Worm (Caenorhabditis elegans): ENCODE results near the gene F49E12.10.

DNA sequence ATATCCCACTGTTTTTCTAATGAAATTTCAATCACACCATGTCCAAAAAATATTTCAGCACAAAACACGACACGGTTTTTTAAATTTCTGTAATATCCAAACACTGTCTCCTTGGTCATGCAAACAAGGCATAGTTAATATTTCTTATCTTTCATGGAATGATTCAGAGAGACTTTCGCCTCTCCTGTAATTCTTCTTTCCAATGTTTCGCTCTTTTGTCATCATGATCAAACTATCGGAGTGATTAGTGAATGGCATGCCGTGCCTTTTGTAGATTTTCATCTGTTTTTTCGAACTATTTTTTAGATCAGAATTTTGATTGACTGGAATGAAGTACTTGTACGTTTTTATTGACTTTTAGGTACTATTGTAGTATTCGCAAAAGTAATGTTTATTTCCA lies 6.5 kb upstream of the F49E12.10 start:
- TF ChIP-seq dpl-1 (GFP tag; optimal IDR thresholded peaks at IDR 0.05), result no peak
- peak; percentile 9 for TF ChIP-seq atf-7 (tag; optimal IDR thresholded peaks at IDR 0.05)

Data from whole organism, young adult.